Worm (Caenorhabditis elegans) whole organism, early embryonic: ENCODE data around the gene C27D6.11.

ENCODE experiments used
- B0310.2 ChIP-seq: sonication (generic microtip); optimal IDR thresholded peaks from 2 replicates; lab custom pipeline; 2016; ENCODE audit warnings: mild to moderate bottlenecking, missing genetic modification characterization, missing compliant biosample characterization
- F13C5.2 ChIP-seq: sonication (generic microtip); optimal IDR thresholded peaks from 2 replicates; lab custom pipeline; 2017; ENCODE audit warnings: mild to moderate bottlenecking, missing genetic modification characterization, inconsistent platforms, missing compliant biosample characterization
- aly-1 ChIP-seq: sonication (generic microtip); optimal IDR thresholded peaks from 2 replicates; lab custom pipeline; 2016; ENCODE audit warnings: missing genetic modification characterization, missing compliant biosample characterization
- ama-1 ChIP-seq: fragments of 150-350 bp; optimal IDR thresholded peaks from 2 replicates; lab custom pipeline; 2014
- ceh-13 ChIP-seq: fragments of 200-800 bp; sonication (Bioruptor generic); optimal IDR thresholded peaks from 2 replicates; lab custom pipeline; 2018; ENCODE audit warnings: mild to moderate bottlenecking, missing genetic modification characterization, missing compliant biosample characterization
- ceh-36 ChIP-seq: sonication (generic microtip); optimal IDR thresholded peaks from 2 replicates; lab custom pipeline; 2016; ENCODE audit warnings: missing genetic modification characterization, inconsistent platforms, missing compliant biosample characterization
- ets-7 ChIP-seq: sonication (generic microtip); optimal IDR thresholded peaks from 2 replicates; lab custom pipeline; 2016; ENCODE audit warnings: missing genotype, missing genetic modification characterization, missing compliant biosample characterization
- flt-1 ChIP-seq: fragments of 200-800 bp; sonication (Bioruptor generic); IDR thresholded peaks from 2 replicates; pipeline ENCODE4 v1.3.6; 2022; ENCODE audit warnings: missing genetic modification characterization, missing compliant biosample characterization
- hmbx-1 ChIP-seq: sonication (generic microtip); optimal IDR thresholded peaks from 2 replicates; lab custom pipeline; 2016; ENCODE audit warnings: mild to moderate bottlenecking, missing genetic modification characterization, missing compliant biosample characterization
- hmg-4 ChIP-seq: fragments of 200-800 bp; sonication (Bioruptor generic); optimal IDR thresholded peaks from 2 replicates; lab custom pipeline; 2018; ENCODE audit warnings: mild to moderate bottlenecking, missing genetic modification characterization, missing compliant biosample characterization
- hnd-1 ChIP-seq: sonication (generic microtip); optimal IDR thresholded peaks from 2 replicates; lab custom pipeline; 2016; ENCODE audit warnings: missing genetic modification characterization, missing compliant biosample characterization
- pes-1 ChIP-seq: fragments of 200-800 bp; sonication (Bioruptor generic); IDR thresholded peaks from 2 replicates; pipeline ENCODE4 v1.3.6; 2022; ENCODE audit warnings: missing genetic modification reagents, missing genetic modification characterization, missing compliant biosample characterization
- scrt-1 ChIP-seq: fragments of 200-800 bp; sonication (Bioruptor generic); IDR thresholded peaks from 2 replicates; pipeline ENCODE4 v1.3.6; 2022; ENCODE audit warnings: missing genetic modification characterization, missing compliant biosample characterization
- sea-1 ChIP-seq: fragments of 200-800 bp; sonication (Bioruptor generic); conservative IDR thresholded peaks from 2 replicates; pipeline ENCODE4 v1.3.6; 2022; ENCODE audit warnings: missing genetic modification characterization, missing compliant biosample characterization
- tbx-11 ChIP-seq: fragments of 200-800 bp; sonication (Bioruptor generic); IDR thresholded peaks from 2 replicates; pipeline ENCODE4 v1.3.6; 2022; ENCODE audit warnings: missing genetic modification characterization, missing compliant biosample characterization
- tbx-37 ChIP-seq: fragments of 200-800 bp; sonication (Bioruptor generic); conservative IDR thresholded peaks from 2 replicates; pipeline ENCODE4 v1.3.6; 2022; ENCODE audit warnings: missing genetic modification reagents, missing genetic modification characterization, missing compliant biosample characterization
- tra-4 ChIP-seq: sonication (generic microtip); optimal IDR thresholded peaks from 2 replicates; lab custom pipeline; 2017; ENCODE audit warnings: missing genetic modification characterization, missing compliant biosample characterization

Gene C27D6.11

ce11 chrII:5194066-5194465 lies 33.1 kb upstream of the C27D6.11 start, which contains the start of gene msp-49:
Gene msp-49, plus strand, starts transcription at chrII:5194366.
- TF ChIP-seq hnd-1 (tag; lab: Kevin White, UChicago) (no peak), B0310.2 (no peak), flt-1 (GFP tag; lab: Robert Waterston, UW) (no peak), pes-1 (GFP tag; lab: Robert Waterston, UW) (no peak), scrt-1 (GFP tag; lab: Robert Waterston, UW) (no peak), aly-1 (no peak)

- TF ChIP-seq ama-1, result no peak
- no peak for TF ChIP-seq aly-1
- TF ChIP-seq flt-1 (GFP tag; lab: Robert Waterston, UW), result no peak
- no peak for TF ChIP-seq ceh-36
- TF ChIP-seq tra-4 (tag; lab: Kevin White, UChicago), result no peak
- no peak for TF ChIP-seq hmbx-1 (tag; lab: Kevin White, UChicago)
- no peak for TF ChIP-seq hnd-1 (tag; lab: Kevin White, UChicago)
- TF ChIP-seq hmg-4, result no peak
- TF ChIP-seq scrt-1 (GFP tag; lab: Robert Waterston, UW), result no peak
- no peak for TF ChIP-seq F13C5.2 (tag; lab: Kevin White, UChicago)
- no peak for TF ChIP-seq tbx-37
- TF ChIP-seq B0310.2, result no peak
- TF ChIP-seq tbx-11 (GFP tag; lab: Robert Waterston, UW), result no peak
- no peak for TF ChIP-seq pes-1 (GFP tag; lab: Robert Waterston, UW)
- TF ChIP-seq ceh-13 (GFP tag; lab: Kevin White, UChicago), result no peak
These were observed 30.8 kb upstream of the C27D6.11 start for ce11 chrII:5191766-5192165.

DNA sequence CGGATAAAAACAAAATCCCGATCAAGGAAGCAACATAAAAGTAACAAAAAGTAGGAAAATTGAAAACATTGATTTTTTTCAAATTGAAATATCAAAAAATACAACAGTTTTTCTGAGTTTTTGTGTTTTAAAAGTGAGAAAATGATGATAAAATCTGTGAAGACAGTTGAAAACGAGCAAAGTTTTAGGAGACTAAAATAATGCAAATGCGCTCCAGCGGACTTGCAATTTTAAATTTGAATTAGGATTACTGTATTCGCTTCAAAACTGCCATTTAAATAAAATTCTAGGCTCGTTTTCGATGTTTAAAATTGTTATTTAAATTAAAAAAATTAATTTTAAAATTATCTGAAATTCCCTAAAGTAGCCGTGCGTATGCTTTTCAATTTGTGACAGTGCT lies 26.9 kb upstream of the C27D6.11 start:
- TF ChIP-seq sea-1 (no peak), scrt-1 (GFP tag; lab: Robert Waterston, UW) (no peak), F13C5.2 (tag; lab: Kevin White, UChicago) (no peak), tra-4 (tag; lab: Kevin White, UChicago) (no peak), ceh-13 (GFP tag; lab: Kevin White, UChicago) (no peak), hnd-1 (tag; lab: Kevin White, UChicago) (no peak), hmbx-1 (tag; lab: Kevin White, UChicago) (no peak), flt-1 (GFP tag; lab: Robert Waterston, UW) (no peak), tbx-11 (GFP tag; lab: Robert Waterston, UW) (no peak), ama-1 (no peak), ets-7 (tag; lab: Kevin White, UChicago) (no peak), aly-1 (no peak), hmg-4 (no peak), ceh-36 (no peak), B0310.2 (no peak), pes-1 (GFP tag; lab: Robert Waterston, UW) (no peak)

DNA sequence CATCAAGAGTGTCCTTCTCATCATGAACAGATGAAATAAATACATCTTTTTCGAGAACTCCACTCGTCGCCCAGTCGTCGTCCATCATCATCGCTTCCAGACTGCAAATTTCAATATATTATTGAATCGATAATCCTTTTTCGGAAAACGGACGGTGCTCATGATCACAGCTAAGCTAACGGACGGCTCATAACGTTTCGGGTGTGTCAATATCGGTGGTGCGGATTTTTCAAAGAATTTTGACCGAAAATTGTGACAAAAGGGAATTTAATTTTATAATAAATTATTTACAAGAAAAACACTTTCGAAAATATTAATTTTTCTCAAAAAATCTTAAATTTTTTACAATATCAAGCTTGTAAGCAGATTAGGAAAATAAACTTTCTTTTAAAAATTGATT lies 26.5 kb upstream of the C27D6.11 start, which contains the start of gene crh-2:
Gene crh-2, minus strand, starts transcription at position 101 of the 400 bp plus-strand sequence.
- TF ChIP-seq ceh-13 (GFP tag; lab: Kevin White, UChicago), result no peak
- no peak for TF ChIP-seq sea-1

ce11 chrII:5186870-5187269 lies 25.9 kb upstream of the C27D6.11 start:
- TF ChIP-seq tra-4 (tag; lab: Kevin White, UChicago) (no peak), ceh-36 (no peak), scrt-1 (GFP tag; lab: Robert Waterston, UW) (no peak), B0310.2 (no peak), hnd-1 (tag; lab: Kevin White, UChicago) (no peak), F13C5.2 (tag; lab: Kevin White, UChicago) (no peak)

DNA sequence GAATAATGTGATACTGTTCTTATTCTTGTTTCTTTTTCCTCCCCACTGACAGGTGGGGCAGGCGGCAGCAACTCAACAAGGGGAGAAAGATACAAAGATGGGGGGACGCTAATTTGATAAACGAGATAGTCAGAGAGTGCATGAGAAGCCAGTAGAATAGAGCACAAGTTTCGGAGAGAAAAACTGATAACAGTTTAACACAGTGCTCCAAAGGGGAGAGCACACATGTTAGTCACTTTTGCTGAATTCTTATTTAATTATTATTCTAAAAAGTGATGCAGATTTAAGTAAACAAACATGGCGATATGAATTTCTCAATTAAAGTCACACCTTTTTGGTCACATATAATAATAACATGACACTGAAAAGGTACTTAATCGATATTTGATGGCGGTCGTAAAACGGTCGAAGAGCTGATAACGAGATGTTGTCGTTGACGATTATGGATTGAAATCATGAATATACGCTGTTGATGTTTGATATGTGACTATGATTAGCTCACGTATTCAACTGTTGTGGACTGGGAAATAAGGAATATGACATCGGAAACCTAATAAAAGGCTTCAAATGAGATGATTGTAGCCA lies 25.0 kb upstream of the C27D6.11 start:
- no peak for TF ChIP-seq scrt-1 (GFP tag; lab: Robert Waterston, UW)
- TF ChIP-seq ama-1, result no peak
- TF ChIP-seq flt-1 (GFP tag; lab: Robert Waterston, UW), result no peak
- TF ChIP-seq hnd-1 (tag; lab: Kevin White, UChicago), result no peak
- TF ChIP-seq hmg-4, result no peak

- TF ChIP-seq ceh-36 (no peak), hmg-4 (no peak), F13C5.2 (tag; lab: Kevin White, UChicago) (no peak), scrt-1 (GFP tag; lab: Robert Waterston, UW) (no peak), sea-1 (no peak), hmbx-1 (tag; lab: Kevin White, UChicago) (no peak), ceh-13 (GFP tag; lab: Kevin White, UChicago) (no peak), tra-4 (tag; lab: Kevin White, UChicago) (no peak), ets-7 (tag; lab: Kevin White, UChicago) (no peak), aly-1 (no peak), ama-1 (no peak), pes-1 (GFP tag; lab: Robert Waterston, UW) (no peak), B0310.2 (no peak), hnd-1 (tag; lab: Kevin White, UChicago) (no peak), tbx-11 (GFP tag; lab: Robert Waterston, UW) (no peak), tbx-37 (no peak), flt-1 (GFP tag; lab: Robert Waterston, UW) (no peak)
These were observed 23.9 kb upstream of the C27D6.11 start for ce11 chrII:5184661-5185545.

DNA sequence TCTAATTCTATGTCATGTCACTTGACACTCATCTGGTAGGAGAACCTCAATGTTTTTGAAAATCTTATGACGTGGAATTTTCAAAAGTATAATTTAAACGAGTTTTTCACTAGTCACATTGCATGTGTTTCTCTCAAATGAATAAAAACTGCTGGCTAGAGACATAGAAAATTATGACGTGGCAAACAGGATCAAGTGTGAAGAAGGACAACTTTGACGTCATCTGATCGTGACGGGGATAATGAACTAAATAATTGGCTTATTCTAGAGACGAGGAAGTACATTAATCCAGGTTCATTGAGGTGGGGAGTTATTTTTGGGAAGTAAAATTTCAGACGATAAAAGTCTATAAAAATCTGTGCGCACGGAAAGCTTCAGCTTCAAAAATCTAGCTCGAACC lies 22.2 kb upstream of the C27D6.11 start:
- no peak for TF ChIP-seq sea-1
- TF ChIP-seq scrt-1 (GFP tag; lab: Robert Waterston, UW), result no peak
- no peak for TF ChIP-seq aly-1
- TF ChIP-seq pes-1 (GFP tag; lab: Robert Waterston, UW), result no peak
- no peak for TF ChIP-seq hmg-4
- no peak for TF ChIP-seq hnd-1 (tag; lab: Kevin White, UChicago)
- no peak for TF ChIP-seq flt-1 (GFP tag; lab: Robert Waterston, UW)
- no peak for TF ChIP-seq ceh-13 (GFP tag; lab: Kevin White, UChicago)
- no peak for TF ChIP-seq ceh-36
- no peak for TF ChIP-seq B0310.2
